Fruit fly (Drosophila melanogaster) whole organism, adult: ENCODE results near the gene Clic.

Source experiments
- CG5204 ChIP-seq: fragments of 200-800 bp; sonication (Bioruptor generic); optimal IDR thresholded peaks from 2 replicates; lab custom pipeline; 2016; ENCODE audit warnings: missing biosample characterization, missing genetic modification characterization
- CG7045 ChIP-seq: fragments of 200-800 bp; sonication (Bioruptor generic); optimal IDR thresholded peaks from 2 replicates; lab custom pipeline; 2017; ENCODE audit warnings: missing biosample characterization, mild to moderate bottlenecking, missing genetic modification characterization
- Hr96 ChIP-seq: fragments of 200-800 bp; sonication (Bioruptor generic); optimal IDR thresholded peaks from 2 replicates; lab custom pipeline; 2016; ENCODE audit warnings: missing biosample characterization, missing genetic modification characterization
- Mnt ChIP-seq: fragments of 200-800 bp; sonication (Bioruptor generic); optimal IDR thresholded peaks from 2 replicates; lab custom pipeline; 2016; ENCODE audit warnings: missing biosample characterization, mild to moderate bottlenecking, missing genetic modification characterization
- bab1 ChIP-seq: fragments of 200-800 bp; sonication (Bioruptor generic); optimal IDR thresholded peaks from 3 replicates; lab custom pipeline; 2019; ENCODE audit warnings: missing biosample characterization, mild to moderate bottlenecking, missing genetic modification characterization, moderate library complexity
- cnc ChIP-seq, 2 experiments: fragments of >200 bp; optimal IDR thresholded peaks; 2 replicates each; lab custom pipeline; 2017
- kay ChIP-seq: fragments of 200-800 bp; sonication (Bioruptor generic); peaks from one replicate; lab custom pipeline; 2016; ENCODE audit warnings: missing biosample characterization, missing genetic modification characterization, borderline replicate concordance
- pad ChIP-seq: fragments of 200-800 bp; sonication (Bioruptor generic); optimal IDR thresholded peaks from 3 replicates; lab custom pipeline; 2017; ENCODE audit warnings: missing biosample characterization, missing genetic modification characterization, mild to moderate bottlenecking, moderate library complexity, missing genetic modification reagents
- tj ChIP-seq: fragments of 200-800 bp; sonication (Bioruptor generic); optimal IDR thresholded peaks from 3 replicates; lab custom pipeline; 2017; ENCODE audit warnings: missing biosample characterization, mild to moderate bottlenecking, missing genetic modification characterization, moderate library complexity

DNA sequence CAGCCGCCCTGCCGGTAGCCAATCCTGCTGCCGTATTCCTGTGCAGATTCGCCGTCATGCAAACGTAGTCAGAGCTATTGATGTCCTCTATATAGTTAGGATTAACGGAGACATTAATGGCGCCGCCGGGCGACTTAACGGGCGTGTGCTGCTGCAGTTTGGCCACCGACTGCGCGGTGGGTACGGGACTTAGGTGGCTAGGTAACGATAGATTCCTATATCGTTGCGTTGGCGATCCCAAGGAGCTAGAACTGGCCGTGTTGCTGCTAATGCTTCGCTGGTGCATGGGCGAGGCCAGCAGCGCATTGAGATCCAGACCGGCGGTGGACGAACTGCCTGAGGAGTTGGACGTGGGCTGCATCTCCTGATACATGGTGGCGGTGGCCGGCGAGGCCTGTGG lies 6.8 kb upstream of the Clic start:
- TF ChIP-seq kay (GFP tag; lab: Kevin White, UChicago) (no peak), cnc (optimal IDR thresholded peaks at IDR 0.05; lab: Kevin White, UChicago) (no peak), Hr96 (no peak), pad (no peak), tj (GFP tag; lab: Kevin White, UChicago) (no peak), CG7045 (GFP tag; lab: Kevin White, UChicago) (no peak), CG5204 (GFP tag; lab: Kevin White, UChicago) (no peak), Mnt (GFP tag; lab: Kevin White, UChicago) (no peak), bab1 (GFP tag; lab: Kevin White, UChicago) (no peak)
